Fruit fly (Drosophila melanogaster) whole organism, wandering third instar larva: ENCODE results near the gene Fitm.

Experiments used
- Abd-B ChIP-seq: fragments of >200 bp; optimal IDR thresholded peaks from 2 replicates; lab custom pipeline; 2017; ENCODE audit warnings: missing biosample characterization, missing genetic modification characterization
- CG32264 ChIP-seq: fragments of 200-800 bp; sonication (Bioruptor generic); optimal IDR thresholded peaks from 2 replicates; lab custom pipeline; 2016; ENCODE audit warnings: missing biosample characterization, missing genetic modification characterization
- CG9705 ChIP-seq: fragments of 200-800 bp; sonication (Bioruptor generic); optimal IDR thresholded peaks from 2 replicates; lab custom pipeline; 2018; ENCODE audit warnings: missing biosample characterization, mild to moderate bottlenecking, missing genetic modification characterization
- CrebA ChIP-seq: fragments of 200-800 bp; sonication (Bioruptor generic); optimal IDR thresholded peaks from 2 replicates; lab custom pipeline; 2016; ENCODE audit warnings: missing biosample characterization, mild to moderate bottlenecking, missing genetic modification characterization, borderline replicate concordance
- Dfd ChIP-seq: fragments of >200 bp; optimal IDR thresholded peaks from 2 replicates; lab custom pipeline; 2017; ENCODE audit warnings: missing biosample characterization, missing genetic modification characterization
- Dif ChIP-seq: fragments of 200-275, 200-300 bp; sonication (Bioruptor generic); optimal IDR thresholded peaks from 2 replicates; lab custom pipeline; 2018; ENCODE audit warnings: missing biosample characterization, missing genetic modification characterization; ENCODE audit not compliant: partially characterized antibody
- HLH106 ChIP-seq: fragments of 200-800 bp; optimal IDR thresholded peaks from 3 replicates; lab custom pipeline; 2019; ENCODE audit warnings: missing biosample characterization, mild to moderate bottlenecking, missing genetic modification characterization, moderate library complexity
- Hnf4 ChIP-seq: fragments of 200-800 bp; sonication (Bioruptor generic); optimal IDR thresholded peaks from 2 replicates; lab custom pipeline; 2016; ENCODE audit warnings: missing biosample characterization, mild to moderate bottlenecking, missing genetic modification characterization
- Hr78 ChIP-seq: fragments of >200 bp; optimal IDR thresholded peaks from 2 replicates; lab custom pipeline; 2017; ENCODE audit warnings: missing biosample characterization, missing genetic modification characterization
- Jra ChIP-seq: sonication (Bioruptor generic); optimal IDR thresholded peaks from 2 replicates; lab custom pipeline; 2016; ENCODE audit warnings: missing biosample characterization, missing genetic modification characterization
- Mio ChIP-seq: sonication (Bioruptor generic); optimal IDR thresholded peaks from 2 replicates; lab custom pipeline; 2016; ENCODE audit warnings: missing biosample characterization, missing genetic modification characterization
- Myc ChIP-seq: fragments of >200 bp; optimal IDR thresholded peaks from 2 replicates; lab custom pipeline; 2017
- N ChIP-seq: fragments of >200 bp; optimal IDR thresholded peaks from 2 replicates; lab custom pipeline; 2018; ENCODE audit warnings: missing biosample characterization, missing external identifiers, missing genetic modification characterization
- OdsH ChIP-seq: fragments of 200-800 bp; sonication (Bioruptor generic); optimal IDR thresholded peaks from 2 replicates; lab custom pipeline; 2016; ENCODE audit warnings: missing biosample characterization, mild to moderate bottlenecking, missing genetic modification characterization
- Rel ChIP-seq, 2 experiments: fragments of 200-800 bp; sonication (Bioruptor generic) in 1 of 2; optimal IDR thresholded peaks; 2 replicates in 1 of 2; 3 replicates in 1 of 2; lab custom pipeline; 2016 to 2019; ENCODE audit warnings: mild to moderate bottlenecking in 2 of 2, missing biosample characterization in 2 of 2, missing genetic modification characterization in 2 of 2, moderate library complexity in 1 of 2
- Sp1 ChIP-seq: fragments of 200-800 bp; sonication (Bioruptor generic); optimal IDR thresholded peaks from 3 replicates; lab custom pipeline; 2019; ENCODE audit warnings: missing biosample characterization, mild to moderate bottlenecking, missing genetic modification characterization, moderate library complexity
- Vsx2 ChIP-seq: fragments of 200-300, 225-300 bp; sonication (Bioruptor generic); optimal IDR thresholded peaks from 2 replicates; lab custom pipeline; 2018; ENCODE audit warnings: missing biosample characterization, missing genetic modification characterization; ENCODE audit not compliant: partially characterized antibody
- br ChIP-seq: fragments of 200-800 bp; sonication (Bioruptor generic); optimal IDR thresholded peaks from 2 replicates; lab custom pipeline; 2016; ENCODE audit warnings: missing biosample characterization, missing genetic modification characterization
- brk ChIP-seq: fragments of 200-800 bp; sonication (Bioruptor generic); optimal IDR thresholded peaks from 2 replicates; lab custom pipeline; 2016; ENCODE audit warnings: missing biosample characterization, mild to moderate bottlenecking, missing genetic modification characterization
- dl ChIP-seq, 2 experiments: fragments of 175-275, 200-275 bp in 1 of 2; fragments of 200-275 bp in 1 of 2; sonication (Bioruptor generic); optimal IDR thresholded peaks; lab custom pipeline; 2018; ENCODE audit warnings: mild to moderate bottlenecking in 2 of 2, missing biosample characterization in 2 of 2, missing genetic modification characterization in 2 of 2, moderate library complexity in 2 of 2; ENCODE audit not compliant: partially characterized antibody in 2 of 2, insufficient read depth in 1 of 2
- dmrt93B ChIP-seq: fragments of 200-800 bp; sonication (Bioruptor generic); optimal IDR thresholded peaks from 2 replicates; lab custom pipeline; 2018; ENCODE audit warnings: missing biosample characterization, mild to moderate bottlenecking, missing genetic modification characterization
- dsf ChIP-seq: sonication (Bioruptor generic); optimal IDR thresholded peaks from 2 replicates; lab custom pipeline; 2016; ENCODE audit warnings: missing biosample characterization, missing genetic modification characterization, borderline replicate concordance
- ey ChIP-seq: fragments of 200-800 bp; sonication (Bioruptor generic); optimal IDR thresholded peaks from 2 replicates; lab custom pipeline; 2016; ENCODE audit warnings: missing biosample characterization, missing genetic modification characterization
- foxo ChIP-seq, 2 experiments: fragments of 200-800 bp; sonication (Bioruptor generic); optimal IDR thresholded peaks; 2 replicates in 1 of 2; 3 replicates in 1 of 2; lab custom pipeline; 2016 to 2017; ENCODE audit warnings: missing biosample characterization in 2 of 2, missing genetic modification characterization in 2 of 2
- fru ChIP-seq: fragments of 200-800 bp; sonication (Bioruptor generic); optimal IDR thresholded peaks from 3 replicates; lab custom pipeline; 2016; ENCODE audit warnings: missing biosample characterization, mild to moderate bottlenecking, missing genetic modification characterization
- h ChIP-seq: fragments of 200-800 bp; sonication (Bioruptor generic); optimal IDR thresholded peaks from 3 replicates; lab custom pipeline; 2016; ENCODE audit warnings: missing biosample characterization, mild to moderate bottlenecking, missing genetic modification characterization
- jim ChIP-seq: fragments of 175-275, 200-325 bp; sonication (Bioruptor generic); optimal IDR thresholded peaks from 2 replicates; lab custom pipeline; 2016; ENCODE audit warnings: missing biosample characterization, mild to moderate bottlenecking, missing genetic modification characterization
- lola ChIP-seq: fragments of >200 bp; optimal IDR thresholded peaks from 2 replicates; lab custom pipeline; 2017; ENCODE audit warnings: missing biosample characterization, missing genetic modification characterization
- rgr ChIP-seq: fragments of 200-800 bp; sonication (Bioruptor generic); optimal IDR thresholded peaks from 3 replicates; lab custom pipeline; 2016; ENCODE audit warnings: missing biosample characterization, mild to moderate bottlenecking, missing genetic modification characterization
- sage ChIP-seq: fragments of 200-800 bp; sonication (Bioruptor generic); optimal IDR thresholded peaks from 2 replicates; lab custom pipeline; 2016; ENCODE audit warnings: missing biosample characterization, mild to moderate bottlenecking, missing genetic modification characterization
- sv ChIP-seq: fragments of 200-800 bp; sonication (Bioruptor generic); optimal IDR thresholded peaks from 3 replicates; lab custom pipeline; 2016; ENCODE audit warnings: missing biosample characterization, missing genetic modification characterization
- tai ChIP-seq: sonication (Bioruptor generic); optimal IDR thresholded peaks from 2 replicates; lab custom pipeline; 2016; ENCODE audit warnings: missing biosample characterization, missing genetic modification characterization
- usp ChIP-seq: fragments of >200 bp; optimal IDR thresholded peaks from 2 replicates; lab custom pipeline; 2017; ENCODE audit warnings: missing biosample characterization, missing genetic modification characterization
- woc ChIP-seq: sonication (Bioruptor generic); optimal IDR thresholded peaks from 2 replicates; lab custom pipeline; 2016; ENCODE audit warnings: missing biosample characterization, mild to moderate bottlenecking, missing genetic modification characterization

The Fitm gene

dm6 chr3L:5182255-5182993, 36.6 kb upstream of the Fitm start:
- TF ChIP-seq HLH106 (tag; lab: Kevin White, UChicago) (peak; percentile 16), foxo (GFP tag; optimal IDR thresholded peaks at IDR 0.05; lab: Kevin White, UChicago) (peak in 1 of 2 experiments; percentile 39), CG9705 (GFP tag; lab: Kevin White, UChicago) (no peak), br (GFP tag; lab: Kevin White, UChicago) (peak; percentile 7), OdsH (GFP tag; lab: Kevin White, UChicago) (peak; percentile 27), ey (GFP tag; lab: Kevin White, UChicago) (peak; percentile 32), rgr (GFP tag; lab: Kevin White, UChicago) (peak; percentile 16), fru (GFP tag; lab: Kevin White, UChicago) (peak; percentile 40), h (GFP tag; lab: Kevin White, UChicago) (peak; percentile 23), Hnf4 (GFP tag; lab: Kevin White, UChicago) (peak; percentile 7), Vsx2 (no peak), dmrt93B (GFP tag; lab: Kevin White, UChicago) (no peak)

dm6 chr3L:5180968-5181612, 35.2 kb upstream of the Fitm start:
- TF ChIP-seq Dfd (no peak), CG9705 (GFP tag; lab: Kevin White, UChicago) (no peak), brk (GFP tag; lab: Kevin White, UChicago) (peak; percentile 11), N (GFP tag; lab: Kevin White, UChicago) (no peak), fru (GFP tag; lab: Kevin White, UChicago) (no peak), br (GFP tag; lab: Kevin White, UChicago) (no peak), woc (GFP tag; lab: Kevin White, UChicago) (no peak), dmrt93B (GFP tag; lab: Kevin White, UChicago) (no peak), tai (no peak), dsf (GFP tag; lab: Kevin White, UChicago) (no peak), Abd-B (GFP tag; lab: Kevin White, UChicago) (no peak), lola (GFP tag; lab: Kevin White, UChicago) (no peak), dl (GFP tag; optimal IDR thresholded peaks at IDR 0.05; lab: Kevin White, UChicago; ENCODE audit: insufficient read depth in 1 of 2, partially characterized antibody in 2 of 2) (no peak), ey (GFP tag; lab: Kevin White, UChicago) (no peak), Jra (peak; percentile 45), usp (GFP tag; lab: Kevin White, UChicago) (no peak), HLH106 (tag; lab: Kevin White, UChicago) (no peak), CG32264 (GFP tag; lab: Kevin White, UChicago) (no peak), Dif (GFP tag; lab: Kevin White, UChicago) (no peak), Rel (GFP tag; optimal IDR thresholded peaks at IDR 0.05; lab: Kevin White, UChicago) (no peak), Rel (tag; optimal IDR thresholded peaks at IDR 0.05; lab: Kevin White, UChicago) (peak; percentile 99), Vsx2 (no peak), CrebA (GFP tag; lab: Kevin White, UChicago) (peak; percentile 6), Hnf4 (GFP tag; lab: Kevin White, UChicago) (no peak), Sp1 (GFP tag; lab: Kevin White, UChicago) (no peak), Myc (lab: Kevin White, UChicago) (no peak), OdsH (GFP tag; lab: Kevin White, UChicago) (no peak), Hr78 (GFP tag; lab: Kevin White, UChicago) (no peak), jim (GFP tag; lab: Kevin White, UChicago) (no peak), rgr (GFP tag; lab: Kevin White, UChicago) (no peak), foxo (GFP tag; optimal IDR thresholded peaks at IDR 0.05; lab: Kevin White, UChicago) (no peak), sage (GFP tag; lab: Kevin White, UChicago) (no peak), h (GFP tag; lab: Kevin White, UChicago) (no peak), sv (GFP tag; lab: Kevin White, UChicago) (no peak), Mio (no peak)
